Fruit fly (Drosophila melanogaster): Measurements from ENCODE around the gene Pglym78.

dm6 chr3R:29159620-29160019 lies 11.6 kb downstream of the Pglym78 start:
- no peak for TF ChIP-seq CG4496 (GFP tag; IDR thresholded peaks at IDR 0.05)
- TF ChIP-seq CG17806 (tag; optimal IDR thresholded peaks at IDR 0.05): no peak
- no peak for TF ChIP-seq Pif1B (GFP tag; optimal IDR thresholded peaks at IDR 0.05)
- TF ChIP-seq CG15710 (tag; optimal IDR thresholded peaks at IDR 0.05): no peak
- no peak for TF ChIP-seq CG13204 (GFP tag; optimal IDR thresholded peaks at IDR 0.05)
- TF ChIP-seq CG8159 (tag; optimal IDR thresholded peaks at IDR 0.05): no peak
- TF ChIP-seq D1 (tag; optimal IDR thresholded peaks at IDR 0.05): no peak
- TF ChIP-seq CG12605 (GFP tag; IDR thresholded peaks at IDR 0.05): no peak
- no peak for TF ChIP-seq CG32121 (GFP tag; IDR thresholded peaks at IDR 0.05)
- TF ChIP-seq CG9948 (tag; optimal IDR thresholded peaks at IDR 0.05): no peak
- TF ChIP-seq CG14655 (GFP tag; optimal IDR thresholded peaks at IDR 0.05): no peak
- no peak for TF ChIP-seq EcR (GFP tag; optimal IDR thresholded peaks at IDR 0.05)
- no peak for TF ChIP-seq rn (GFP tag; IDR thresholded peaks at IDR 0.05)

All from whole organism, pupa.